Worm (Caenorhabditis elegans): ENCODE results near the gene nas-18.

nas-18 gene

ce11 chrV:11410902-11411561, 14.8 kb downstream of the nas-18 start, which contains the start of the genes K03B8.8 and grl-3:
Gene K03B8.8, minus strand, starts transcription at chrV:11411002.
Gene grl-3, plus strand, starts transcription at chrV:11411511.
- TF ChIP-seq ceh-36 (tag; optimal IDR thresholded peaks at IDR 0.05): no peak
- no peak for TF ChIP-seq tra-4 (tag; optimal IDR thresholded peaks at IDR 0.05)
- TF ChIP-seq scrt-1 (GFP tag; IDR thresholded peaks at IDR 0.05): no peak
- TF ChIP-seq B0310.2 (tag; optimal IDR thresholded peaks at IDR 0.05): no peak
- TF ChIP-seq flt-1 (GFP tag; IDR thresholded peaks at IDR 0.05): no peak
- TF ChIP-seq hnd-1 (tag; optimal IDR thresholded peaks at IDR 0.05): no peak
- no peak for TF ChIP-seq pes-1 (GFP tag; IDR thresholded peaks at IDR 0.05)
- TF ChIP-seq sea-1 (GFP tag; conservative IDR thresholded peaks at IDR 0.05): no peak
- no peak for TF ChIP-seq hmg-4 (GFP tag; optimal IDR thresholded peaks at IDR 0.05)
- no peak for TF ChIP-seq ceh-13 (GFP tag; optimal IDR thresholded peaks at IDR 0.05)
- no peak for TF ChIP-seq ama-1 (optimal IDR thresholded peaks at IDR 0.05)

ce11 chrV:11412125-11412524, 15.9 kb downstream of the nas-18 start:
- TF ChIP-seq tbx-11 (GFP tag; IDR thresholded peaks at IDR 0.05): no peak
- no peak for TF ChIP-seq B0310.2 (tag; optimal IDR thresholded peaks at IDR 0.05)
- TF ChIP-seq hmg-4 (GFP tag; optimal IDR thresholded peaks at IDR 0.05): no peak
- no peak for TF ChIP-seq hmbx-1 (tag; optimal IDR thresholded peaks at IDR 0.05)
- TF ChIP-seq sea-1 (GFP tag; conservative IDR thresholded peaks at IDR 0.05): no peak
- no peak for TF ChIP-seq aly-1 (tag; optimal IDR thresholded peaks at IDR 0.05)
- no peak for TF ChIP-seq tra-4 (tag; optimal IDR thresholded peaks at IDR 0.05)
- TF ChIP-seq hnd-1 (tag; optimal IDR thresholded peaks at IDR 0.05): no peak
- no peak for TF ChIP-seq ceh-36 (tag; optimal IDR thresholded peaks at IDR 0.05)
- TF ChIP-seq tbx-37 (GFP tag; conservative IDR thresholded peaks at IDR 0.05): no peak
- no peak for TF ChIP-seq ets-7 (tag; optimal IDR thresholded peaks at IDR 0.05)
- TF ChIP-seq flt-1 (GFP tag; IDR thresholded peaks at IDR 0.05): no peak
- no peak for TF ChIP-seq ama-1 (optimal IDR thresholded peaks at IDR 0.05)
- TF ChIP-seq scrt-1 (GFP tag; IDR thresholded peaks at IDR 0.05): no peak
- no peak for TF ChIP-seq ceh-13 (GFP tag; optimal IDR thresholded peaks at IDR 0.05)
- TF ChIP-seq F13C5.2 (tag; optimal IDR thresholded peaks at IDR 0.05): no peak

- TF ChIP-seq ceh-13 (GFP tag; optimal IDR thresholded peaks at IDR 0.05) (no peak), scrt-1 (GFP tag; IDR thresholded peaks at IDR 0.05) (no peak), tbx-37 (GFP tag; conservative IDR thresholded peaks at IDR 0.05) (no peak), ceh-36 (tag; optimal IDR thresholded peaks at IDR 0.05) (no peak), hmbx-1 (tag; optimal IDR thresholded peaks at IDR 0.05) (no peak), aly-1 (tag; optimal IDR thresholded peaks at IDR 0.05) (no peak), tra-4 (tag; optimal IDR thresholded peaks at IDR 0.05) (no peak), B0310.2 (tag; optimal IDR thresholded peaks at IDR 0.05) (no peak), hmg-4 (GFP tag; optimal IDR thresholded peaks at IDR 0.05) (no peak)
These were observed 18.8 kb downstream of the nas-18 start, which contains the start of gene deg-3 for ce11 chrV:11415059-11415458. Gene deg-3, minus strand, starts transcription at chrV:11415159.

- TF ChIP-seq ets-7 (tag; optimal IDR thresholded peaks at IDR 0.05) (no peak), tbx-37 (GFP tag; conservative IDR thresholded peaks at IDR 0.05) (no peak), ama-1 (optimal IDR thresholded peaks at IDR 0.05) (no peak), tra-4 (tag; optimal IDR thresholded peaks at IDR 0.05) (no peak), F13C5.2 (tag; optimal IDR thresholded peaks at IDR 0.05) (no peak), B0310.2 (tag; optimal IDR thresholded peaks at IDR 0.05) (no peak), ceh-13 (GFP tag; optimal IDR thresholded peaks at IDR 0.05) (no peak), flt-1 (GFP tag; IDR thresholded peaks at IDR 0.05) (no peak), aly-1 (tag; optimal IDR thresholded peaks at IDR 0.05) (no peak), hmg-4 (GFP tag; optimal IDR thresholded peaks at IDR 0.05) (no peak), pes-1 (GFP tag; IDR thresholded peaks at IDR 0.05) (no peak), sea-1 (GFP tag; conservative IDR thresholded peaks at IDR 0.05) (no peak), hmbx-1 (tag; optimal IDR thresholded peaks at IDR 0.05) (no peak), scrt-1 (GFP tag; IDR thresholded peaks at IDR 0.05) (no peak)
These were observed 25.4 kb downstream of the nas-18 start, which contains the start of gene des-2 for ce11 chrV:11421605-11422004. Gene des-2, minus strand, starts transcription at chrV:11421705.

ce11 chrV:11424565-11424964, 28.3 kb downstream of the nas-18 start, which contains the start of gene T26H10.2:
Gene T26H10.2, minus strand, starts transcription at chrV:11424665.
- TF ChIP-seq scrt-1 (GFP tag; IDR thresholded peaks at IDR 0.05) (no peak), hmbx-1 (tag; optimal IDR thresholded peaks at IDR 0.05) (no peak), B0310.2 (tag; optimal IDR thresholded peaks at IDR 0.05) (no peak), sea-1 (GFP tag; conservative IDR thresholded peaks at IDR 0.05) (no peak)

ce11 chrV:11428728-11429127, 32.5 kb downstream of the nas-18 start:
- TF ChIP-seq sea-1 (GFP tag; conservative IDR thresholded peaks at IDR 0.05) (no peak), ceh-13 (GFP tag; optimal IDR thresholded peaks at IDR 0.05) (no peak)

ce11 chrV:11430823-11431222, 34.6 kb downstream of the nas-18 start:
- TF ChIP-seq aly-1 (tag; optimal IDR thresholded peaks at IDR 0.05): no peak
- TF ChIP-seq F13C5.2 (tag; optimal IDR thresholded peaks at IDR 0.05): no peak
- no peak for TF ChIP-seq B0310.2 (tag; optimal IDR thresholded peaks at IDR 0.05)
- no peak for TF ChIP-seq hnd-1 (tag; optimal IDR thresholded peaks at IDR 0.05)
- no peak for TF ChIP-seq ets-7 (tag; optimal IDR thresholded peaks at IDR 0.05)
- TF ChIP-seq scrt-1 (GFP tag; IDR thresholded peaks at IDR 0.05): no peak
- no peak for TF ChIP-seq ama-1 (optimal IDR thresholded peaks at IDR 0.05)
- TF ChIP-seq ceh-36 (tag; optimal IDR thresholded peaks at IDR 0.05): no peak
- TF ChIP-seq tbx-37 (GFP tag; conservative IDR thresholded peaks at IDR 0.05): no peak
- TF ChIP-seq hmbx-1 (tag; optimal IDR thresholded peaks at IDR 0.05): no peak

ce11 chrV:11435242-11435641, 39.0 kb downstream of the nas-18 start:
- TF ChIP-seq sea-1 (GFP tag; conservative IDR thresholded peaks at IDR 0.05): no peak
- no peak for TF ChIP-seq hmbx-1 (tag; optimal IDR thresholded peaks at IDR 0.05)
- TF ChIP-seq hnd-1 (tag; optimal IDR thresholded peaks at IDR 0.05): no peak
- TF ChIP-seq ama-1 (optimal IDR thresholded peaks at IDR 0.05): no peak
- no peak for TF ChIP-seq flt-1 (GFP tag; IDR thresholded peaks at IDR 0.05)
- no peak for TF ChIP-seq ceh-13 (GFP tag; optimal IDR thresholded peaks at IDR 0.05)
- no peak for TF ChIP-seq ets-7 (tag; optimal IDR thresholded peaks at IDR 0.05)
- TF ChIP-seq scrt-1 (GFP tag; IDR thresholded peaks at IDR 0.05): no peak
- TF ChIP-seq tra-4 (tag; optimal IDR thresholded peaks at IDR 0.05): no peak
- TF ChIP-seq tbx-11 (GFP tag; IDR thresholded peaks at IDR 0.05): no peak
- no peak for TF ChIP-seq B0310.2 (tag; optimal IDR thresholded peaks at IDR 0.05)
- TF ChIP-seq F13C5.2 (tag; optimal IDR thresholded peaks at IDR 0.05): no peak
- no peak for TF ChIP-seq ceh-36 (tag; optimal IDR thresholded peaks at IDR 0.05)
- TF ChIP-seq pes-1 (GFP tag; IDR thresholded peaks at IDR 0.05): no peak
- TF ChIP-seq hmg-4 (GFP tag; optimal IDR thresholded peaks at IDR 0.05): no peak
- no peak for TF ChIP-seq aly-1 (tag; optimal IDR thresholded peaks at IDR 0.05)
- no peak for TF ChIP-seq tbx-37 (GFP tag; conservative IDR thresholded peaks at IDR 0.05)

Measured in whole organism, early embryonic.